Worm (Caenorhabditis elegans) whole organism, L1 larva: ENCODE measurements around the gene aco-1.

Experiments
- F16B12.6 ChIP-seq: fragments of 150-350 bp; optimal IDR thresholded peaks from 2 replicates; lab custom pipeline; 2014; ENCODE audit warnings: missing biosample characterization, missing genetic modification characterization
- aha-1 ChIP-seq: fragments of 150-350 bp; optimal IDR thresholded peaks from 2 replicates; lab custom pipeline; 2014; ENCODE audit warnings: missing biosample characterization, missing genetic modification characterization
- alr-1 ChIP-seq: fragments of 200-800 bp; sonication (Bioruptor generic); optimal IDR thresholded peaks from 2 replicates; lab custom pipeline; 2018; ENCODE audit warnings: borderline replicate concordance, mild to moderate bottlenecking, missing genetic modification characterization, missing compliant biosample characterization
- blmp-1 ChIP-seq: fragments of 150-350 bp; optimal IDR thresholded peaks from 2 replicates; lab custom pipeline; 2014; ENCODE audit warnings: missing biosample characterization, missing genetic modification characterization
- ceh-63 ChIP-seq: fragments of 200-800 bp; sonication (Bioruptor generic); optimal IDR thresholded peaks from 2 replicates; lab custom pipeline; 2018; ENCODE audit warnings: mild to moderate bottlenecking, missing genetic modification characterization, missing compliant biosample characterization
- ceh-90 ChIP-seq: sonication (generic microtip); optimal IDR thresholded peaks from 2 replicates; lab custom pipeline; 2016; ENCODE audit warnings: missing genetic modification characterization, missing compliant biosample characterization
- dpl-1 ChIP-seq, 3 experiments: fragments of 150-350 bp in 2 of 3; sonication (generic microtip) in 1 of 3; optimal IDR thresholded peaks; 2 replicates each; lab custom pipeline; 2014 to 2017; ENCODE audit warnings: missing biosample characterization in 3 of 3, missing genetic modification characterization in 3 of 3, missing genetic modification reagents in 3 of 3
- efl-1 ChIP-seq, 4 experiments: fragments of 150-350 bp; optimal IDR thresholded peaks in 3 of 4; peaks in 1 of 4; 1 replicate in 1 of 4; 2 replicates in 3 of 4; lab custom pipeline; 2014; ENCODE audit warnings: missing biosample characterization in 2 of 4, missing genetic modification characterization in 2 of 4, missing genetic modification reagents in 2 of 4
- efl-3 ChIP-seq: fragments of 200-800 bp; sonication (Bioruptor generic); optimal IDR thresholded peaks from 2 replicates; lab custom pipeline; 2018; ENCODE audit warnings: mild to moderate bottlenecking, missing genetic modification characterization, missing compliant biosample characterization
- egl-27 ChIP-seq, 2 experiments: fragments of 150-350 bp in 1 of 2; sonication (generic microtip); optimal IDR thresholded peaks; 3 replicates each; lab custom pipeline; 2017 to 2018; ENCODE audit warnings: missing biosample characterization in 2 of 2, missing genetic modification characterization in 2 of 2, missing genetic modification reagents in 2 of 2
- elt-2 ChIP-seq: sonication (generic microtip); optimal IDR thresholded peaks from 2 replicates; lab custom pipeline; 2016; ENCODE audit warnings: missing genetic modification characterization, mild to moderate bottlenecking, inconsistent platforms, missing compliant biosample characterization, missing genetic modification reagents
- ets-5 ChIP-seq: fragments of 200-800 bp; sonication (Bioruptor generic); IDR thresholded peaks from 2 replicates; pipeline ENCODE4 v1.3.6; 2022; ENCODE audit warnings: missing genetic modification characterization, missing compliant biosample characterization
- fkh-10 ChIP-seq: sonication (generic microtip); optimal IDR thresholded peaks from 2 replicates; lab custom pipeline; 2017; ENCODE audit warnings: missing biosample characterization, missing genetic modification reagents, missing genetic modification characterization
- fkh-4 ChIP-seq: sonication (generic microtip); optimal IDR thresholded peaks from 2 replicates; lab custom pipeline; 2016; ENCODE audit warnings: missing compliant biosample characterization, missing genetic modification characterization, borderline replicate concordance
- isw-1 ChIP-seq: fragments of 200-800 bp; sonication (Bioruptor generic); IDR thresholded peaks from 2 replicates; pipeline ENCODE4 v1.3.6; 2022; ENCODE audit warnings: missing genetic modification characterization, missing compliant biosample characterization
- lin-14 ChIP-seq: fragments of 200-800 bp; sonication (Bioruptor generic); optimal IDR thresholded peaks from 2 replicates; lab custom pipeline; 2018; ENCODE audit warnings: mild to moderate bottlenecking, missing genetic modification characterization, moderate library complexity, missing compliant biosample characterization
- lin-35 ChIP-seq, 2 experiments: fragments of 150-350 bp; optimal IDR thresholded peaks; 2 replicates each; lab custom pipeline; 2014; ENCODE audit warnings: missing biosample characterization in 2 of 2, missing genetic modification characterization in 2 of 2, missing genetic modification reagents in 2 of 2
- mab-9 ChIP-seq: fragments of 200-800 bp; sonication (Bioruptor generic); IDR thresholded peaks from 2 replicates; pipeline ENCODE4 v1.3.6; 2022; ENCODE audit warnings: missing genetic modification reagents, missing genetic modification characterization, missing compliant biosample characterization
- mef-2 ChIP-seq: fragments of 150-350 bp; optimal IDR thresholded peaks from 2 replicates; lab custom pipeline; 2014; ENCODE audit warnings: missing biosample characterization, missing genetic modification characterization
- nhr-11 ChIP-seq: fragments of 150-350 bp; optimal IDR thresholded peaks from 2 replicates; lab custom pipeline; 2014; ENCODE audit warnings: missing biosample characterization, missing genetic modification characterization
- nhr-19 ChIP-seq: fragments of 200-800 bp; sonication (Bioruptor generic); conservative IDR thresholded peaks from 2 replicates; pipeline ENCODE4 v1.3.6; 2022; ENCODE audit warnings: missing genetic modification characterization, missing compliant biosample characterization
- nhr-237 ChIP-seq: fragments of 150-350 bp; optimal IDR thresholded peaks from 2 replicates; lab custom pipeline; 2014; ENCODE audit warnings: missing biosample characterization, missing genetic modification characterization
- nhr-47 ChIP-seq: sonication (generic microtip); optimal IDR thresholded peaks from 2 replicates; lab custom pipeline; 2016; ENCODE audit warnings: mild to moderate bottlenecking, missing genetic modification characterization, moderate library complexity, missing compliant biosample characterization
- nhr-77 ChIP-seq: fragments of 150-350 bp; optimal IDR thresholded peaks from 2 replicates; lab custom pipeline; 2014; ENCODE audit warnings: missing biosample characterization, missing genetic modification characterization
- rnt-1 ChIP-seq: sonication (generic microtip); optimal IDR thresholded peaks from 2 replicates; lab custom pipeline; 2016; ENCODE audit warnings: mild to moderate bottlenecking, missing genetic modification characterization, moderate library complexity, missing compliant biosample characterization
- snu-23 ChIP-seq: sonication (generic microtip); optimal IDR thresholded peaks from 2 replicates; lab custom pipeline; 2016; ENCODE audit warnings: missing genetic modification characterization, missing compliant biosample characterization
- sox-4 ChIP-seq: sonication (generic microtip); optimal IDR thresholded peaks from 2 replicates; lab custom pipeline; 2016; ENCODE audit warnings: missing genetic modification characterization, missing compliant biosample characterization
- swsn-7 ChIP-seq: sonication (generic microtip); optimal IDR thresholded peaks from 2 replicates; lab custom pipeline; 2016; ENCODE audit warnings: missing genetic modification characterization, missing compliant biosample characterization
- tbx-2 ChIP-seq: sonication (generic microtip); optimal IDR thresholded peaks from 2 replicates; lab custom pipeline; 2016; ENCODE audit warnings: missing genetic modification characterization, missing compliant biosample characterization
- unc-30 ChIP-seq: sonication (generic microtip); optimal IDR thresholded peaks from 2 replicates; lab custom pipeline; 2017; ENCODE audit warnings: missing biosample characterization, missing genetic modification characterization
- unc-86 ChIP-seq: sonication (generic microtip); optimal IDR thresholded peaks from 2 replicates; lab custom pipeline; 2016; ENCODE audit warnings: missing genetic modification characterization, missing compliant biosample characterization
- vab-15 ChIP-seq: sonication (generic microtip); optimal IDR thresholded peaks from 2 replicates; lab custom pipeline; 2017; ENCODE audit warnings: missing genotype, mild to moderate bottlenecking, missing genetic modification characterization, missing compliant biosample characterization
- zag-1 ChIP-seq: fragments of 150-350 bp; optimal IDR thresholded peaks from 2 replicates; lab custom pipeline; 2014; ENCODE audit warnings: missing biosample characterization, missing genetic modification characterization
- zip-4 ChIP-seq: fragments of 200-800 bp; sonication (Bioruptor generic); optimal IDR thresholded peaks from 2 replicates; lab custom pipeline; 2018; ENCODE audit warnings: mild to moderate bottlenecking, missing genetic modification characterization, moderate library complexity, missing compliant biosample characterization
- ztf-4 ChIP-seq: fragments of 150-350 bp; optimal IDR thresholded peaks from 2 replicates; lab custom pipeline; 2014; ENCODE audit warnings: missing biosample characterization, missing genetic modification characterization

The aco-1 gene

ce11 chrX:11317939-11318338, 21.7 kb upstream of the aco-1 start, which contains the start of gene hizr-1:
Gene hizr-1 (plus strand): TSS chrX:11318278.
- TF ChIP-seq elt-2 (tag; lab: Kevin White, UChicago) (peak; percentile 12), lin-35 (GFP tag; optimal IDR thresholded peaks at IDR 0.05; lab: Kevin White, UChicago) (no peak)

- no peak for TF ChIP-seq egl-27 (tag; optimal IDR thresholded peaks at IDR 0.05; lab: Kevin White, UChicago)
- peak; percentile 3 for TF ChIP-seq elt-2 (tag; lab: Kevin White, UChicago)
- TF ChIP-seq ceh-90 (tag; lab: Kevin White, UChicago): no peak
- no peak for TF ChIP-seq ets-5 (GFP tag; lab: Robert Waterston, UW)
- TF ChIP-seq, all 84 proteins: peak for 1
These were observed 16.4 kb upstream of the aco-1 start for ce11 chrX:11323225-11323624.

ce11 chrX:11324240-11324639, 15.4 kb upstream of the aco-1 start, which contains the start of gene asm-2:
Gene asm-2 (minus strand): TSS chrX:11324251.
- TF ChIP-seq lin-14: peak; percentile 5
- TF ChIP-seq tbx-2 (tag; lab: Kevin White, UChicago): no peak
- TF ChIP-seq elt-2 (tag; lab: Kevin White, UChicago): peak; percentile 73

ce11 chrX:11326827-11327226, 12.8 kb upstream of the aco-1 start, which contains the start of gene ZK455.5:
Gene ZK455.5 (minus strand): TSS chrX:11326927.
- peak; percentile 14 for TF ChIP-seq blmp-1 (tag; lab: Kevin White, UChicago)
- no peak for TF ChIP-seq snu-23 (GFP tag; lab: Kevin White, UChicago)

ce11 chrX:11328710-11329109, 11.0 kb upstream of the aco-1 start:
- no peak for TF ChIP-seq tbx-2 (tag; lab: Kevin White, UChicago)
- peak; percentile 63 for TF ChIP-seq lin-14
- TF ChIP-seq efl-1 (optimal IDR thresholded peaks at IDR 0.05; lab: Kevin White, UChicago): no peak
- peak in 1 of 2 experiments; percentile 53 for TF ChIP-seq efl-1 (GFP tag; optimal IDR thresholded peaks at IDR 0.05 in 1 of 2; lab: Kevin White, UChicago)

ce11 chrX:11329424-11329823, 10.2 kb upstream of the aco-1 start, which contains the start of gene npr-9:
Gene npr-9 (plus strand): TSS chrX:11329724.
- TF ChIP-seq rnt-1 (tag; lab: Kevin White, UChicago) (no peak), mef-2 (tag; lab: Kevin White, UChicago) (no peak), fkh-4 (tag; lab: Kevin White, UChicago) (no peak), efl-3 (no peak), alr-1 (tag; lab: Kevin White, UChicago) (no peak), nhr-19 (GFP tag; lab: Robert Waterston, UW) (no peak), tbx-2 (tag; lab: Kevin White, UChicago) (no peak), unc-30 (tag; lab: Kevin White, UChicago) (no peak), unc-86 (tag; lab: Kevin White, UChicago) (no peak), lin-14 (no peak), nhr-11 (tag; lab: Kevin White, UChicago) (no peak), mab-9 (GFP tag; lab: Robert Waterston, UW) (no peak)

- TF ChIP-seq sox-4: no peak
- no peak for TF ChIP-seq F16B12.6 (tag; lab: Kevin White, UChicago)
- TF ChIP-seq nhr-47 (tag; lab: Kevin White, UChicago): no peak
- TF ChIP-seq nhr-237: no peak
- no peak for TF ChIP-seq ceh-63 (GFP tag; lab: Kevin White, UChicago)
- no peak for TF ChIP-seq nhr-77 (tag; lab: Kevin White, UChicago)
- TF ChIP-seq zag-1 (tag; lab: Kevin White, UChicago): no peak
- TF ChIP-seq vab-15 (tag; lab: Kevin White, UChicago): no peak
- TF ChIP-seq isw-1 (GFP tag; lab: Robert Waterston, UW): no peak
- TF ChIP-seq fkh-10 (GFP tag; lab: Kevin White, UChicago): no peak
- TF ChIP-seq dpl-1 (GFP tag; optimal IDR thresholded peaks at IDR 0.05; lab: Kevin White, UChicago): no peak
- no peak for TF ChIP-seq swsn-7 (tag; lab: Kevin White, UChicago)
- TF ChIP-seq zip-4: no peak
- no peak for TF ChIP-seq lin-14
- no peak for TF ChIP-seq ztf-4 (tag; lab: Kevin White, UChicago)
- no peak for TF ChIP-seq aha-1
- TF ChIP-seq, all 84 proteins: peak for 0
These were observed 2.6 kb upstream of the aco-1 start for ce11 chrX:11337095-11337494.
